Fruit fly (Drosophila melanogaster) whole organism, adult: Measurements from ENCODE around the gene CG44325.
A peak's percentile ranks its signal among the peaks of the same experiment; 100 is the strongest.

Experiments
- CG11617 ChIP-seq: fragments of 200-800 bp; sonication (Bioruptor generic); optimal IDR thresholded peaks from 2 replicates; lab custom pipeline; 2017; ENCODE audit warnings: mild to moderate bottlenecking, missing biosample characterization, missing genetic modification reagents, missing genetic modification characterization
- CG12768 ChIP-seq: fragments of 200-800 bp; sonication (Bioruptor generic); optimal IDR thresholded peaks from 2 replicates; lab custom pipeline; 2017; ENCODE audit warnings: missing biosample characterization, missing genetic modification characterization, mild to moderate bottlenecking, moderate library complexity, missing genetic modification reagents
- CG14711 ChIP-seq: fragments of 200-800 bp; sonication (Bioruptor generic); optimal IDR thresholded peaks from 2 replicates; lab custom pipeline; 2018; ENCODE audit warnings: missing biosample characterization, mild to moderate bottlenecking, missing genetic modification characterization, moderate library complexity
- CG1620 ChIP-seq: fragments of 200-800 bp; sonication (Bioruptor generic); optimal IDR thresholded peaks from 2 replicates; lab custom pipeline; 2016; ENCODE audit warnings: missing biosample characterization, missing genetic modification characterization
- CG33017 ChIP-seq: fragments of 200-800 bp; sonication (Bioruptor generic); optimal IDR thresholded peaks from 2 replicates; lab custom pipeline; 2018; ENCODE audit warnings: missing biosample characterization, mild to moderate bottlenecking, missing genetic modification characterization, moderate library complexity
- CG5204 ChIP-seq: fragments of 200-800 bp; sonication (Bioruptor generic); optimal IDR thresholded peaks from 2 replicates; lab custom pipeline; 2016; ENCODE audit warnings: missing biosample characterization, missing genetic modification characterization
- CG7045 ChIP-seq: fragments of 200-800 bp; sonication (Bioruptor generic); optimal IDR thresholded peaks from 2 replicates; lab custom pipeline; 2017; ENCODE audit warnings: missing biosample characterization, mild to moderate bottlenecking, missing genetic modification characterization
- CG7101 ChIP-seq: fragments of 200-800 bp; sonication (Bioruptor generic); optimal IDR thresholded peaks from 2 replicates; lab custom pipeline; 2018; ENCODE audit warnings: missing biosample characterization, mild to moderate bottlenecking, missing genetic modification characterization, moderate library complexity
- Clk ChIP-seq: fragments of 200-800 bp; sonication (Bioruptor generic); optimal IDR thresholded peaks from 2 replicates; lab custom pipeline; 2017; ENCODE audit warnings: missing biosample characterization, missing genetic modification characterization
- Crg-1 ChIP-seq: fragments of 200-800 bp; sonication (Bioruptor generic); optimal IDR thresholded peaks from 2 replicates; lab custom pipeline; 2016; ENCODE audit warnings: missing biosample characterization, missing genetic modification characterization
- Hr96 ChIP-seq: fragments of 200-800 bp; sonication (Bioruptor generic); optimal IDR thresholded peaks from 2 replicates; lab custom pipeline; 2016; ENCODE audit warnings: missing biosample characterization, missing genetic modification characterization
- Mnt ChIP-seq: fragments of 200-800 bp; sonication (Bioruptor generic); optimal IDR thresholded peaks from 2 replicates; lab custom pipeline; 2016; ENCODE audit warnings: missing biosample characterization, mild to moderate bottlenecking, missing genetic modification characterization
- bab1 ChIP-seq: fragments of 200-800 bp; sonication (Bioruptor generic); optimal IDR thresholded peaks from 3 replicates; lab custom pipeline; 2019; ENCODE audit warnings: missing biosample characterization, mild to moderate bottlenecking, missing genetic modification characterization, moderate library complexity
- cic ChIP-seq: fragments of 200-800 bp; sonication (Bioruptor generic); optimal IDR thresholded peaks from 2 replicates; lab custom pipeline; 2017; ENCODE audit warnings: missing biosample characterization, mild to moderate bottlenecking, missing genetic modification characterization, moderate library complexity
- cnc ChIP-seq, 2 experiments: fragments of >200 bp; optimal IDR thresholded peaks; 2 replicates each; lab custom pipeline; 2017
- kay ChIP-seq: fragments of 200-800 bp; sonication (Bioruptor generic); peaks from one replicate; lab custom pipeline; 2016; ENCODE audit warnings: missing biosample characterization, missing genetic modification characterization, borderline replicate concordance
- ovo ChIP-seq: fragments of 200-800 bp; sonication (Bioruptor generic); optimal IDR thresholded peaks from 2 replicates; lab custom pipeline; 2016; ENCODE audit warnings: missing biosample characterization, missing genetic modification characterization
- pad ChIP-seq: fragments of 200-800 bp; sonication (Bioruptor generic); optimal IDR thresholded peaks from 3 replicates; lab custom pipeline; 2017; ENCODE audit warnings: missing biosample characterization, missing genetic modification characterization, mild to moderate bottlenecking, moderate library complexity, missing genetic modification reagents
- tj ChIP-seq: fragments of 200-800 bp; sonication (Bioruptor generic); optimal IDR thresholded peaks from 3 replicates; lab custom pipeline; 2017; ENCODE audit warnings: missing biosample characterization, mild to moderate bottlenecking, missing genetic modification characterization, moderate library complexity
- toe ChIP-seq: fragments of 200-800 bp; sonication (Bioruptor generic); optimal IDR thresholded peaks from 2 replicates; lab custom pipeline; 2016; ENCODE audit warnings: missing biosample characterization, missing genetic modification characterization

CG44325 gene

dm6 chrX:9080962-9081361, 2.7 kb upstream of the CG44325 start, which contains the start of the genes CG7246 and HP1b:
TSS of gene CG7246 (minus strand) at chrX:9081057.
TSS of gene HP1b (plus strand) at chrX:9081063.
- no peak for TF ChIP-seq kay (GFP tag; lab: Kevin White, UChicago)
- peak; percentile 60 for TF ChIP-seq CG5204
- TF ChIP-seq CG1620 = peak; percentile 59
- peak; percentile 24 for TF ChIP-seq pad (GFP tag; lab: Kevin White, UChicago)
- TF ChIP-seq ovo (GFP tag; lab: Kevin White, UChicago) = no peak
- TF ChIP-seq Crg-1 (GFP tag; lab: Kevin White, UChicago) = no peak
- TF ChIP-seq tj = peak; percentile 43
- peak; percentile 90 for TF ChIP-seq bab1
- TF ChIP-seq CG12768 = peak; percentile 11
- TF ChIP-seq CG7045 (GFP tag; lab: Kevin White, UChicago) = peak; percentile 40
- peak; percentile 79 for TF ChIP-seq CG14711 (tag; lab: Kevin White, UChicago)
- peak; percentile 72 for TF ChIP-seq CG11617 (GFP tag; lab: Kevin White, UChicago)
- TF ChIP-seq cnc (optimal IDR thresholded peaks at IDR 0.05; lab: Kevin White, UChicago) = no peak
- peak; percentile 28 for TF ChIP-seq toe (GFP tag; lab: Kevin White, UChicago)
- peak; percentile 20 for TF ChIP-seq CG33017 (tag; lab: Kevin White, UChicago)
- no peak for TF ChIP-seq Clk (GFP tag; lab: Kevin White, UChicago)
- TF ChIP-seq CG7101 = peak; percentile 73
- TF ChIP-seq Hr96 (GFP tag; lab: Kevin White, UChicago) = no peak
- TF ChIP-seq cic (GFP tag; lab: Kevin White, UChicago) = no peak
- TF ChIP-seq Mnt (GFP tag; lab: Kevin White, UChicago) = peak; percentile 97

- TF ChIP-seq pad (GFP tag; lab: Kevin White, UChicago) = no peak
- TF ChIP-seq kay (GFP tag; lab: Kevin White, UChicago) = no peak
- no peak for TF ChIP-seq CG14711 (tag; lab: Kevin White, UChicago)
- TF ChIP-seq cnc (optimal IDR thresholded peaks at IDR 0.05; lab: Kevin White, UChicago) = no peak
- no peak for TF ChIP-seq CG7045 (GFP tag; lab: Kevin White, UChicago)
- TF ChIP-seq ovo (GFP tag; lab: Kevin White, UChicago) = no peak
- TF ChIP-seq CG5204 = no peak
Measured at dm6 chrX:9077558-9077957, 741 bp downstream of the CG44325 start.

- TF ChIP-seq kay (GFP tag; lab: Kevin White, UChicago) (peak; percentile 33), CG33017 (tag; lab: Kevin White, UChicago) (no peak), Mnt (GFP tag; lab: Kevin White, UChicago) (peak; percentile 25), CG1620 (peak; percentile 32), CG12768 (no peak), CG7101 (peak; percentile 1), toe (GFP tag; lab: Kevin White, UChicago) (peak; percentile 11)
Measured at dm6 chrX:9075641-9076324, 2.5 kb downstream of the CG44325 start.

dm6 chrX:9074040-9074439, 4.3 kb downstream of the CG44325 start:
- TF ChIP-seq tj (no peak), cic (GFP tag; lab: Kevin White, UChicago) (no peak), kay (GFP tag; lab: Kevin White, UChicago) (no peak), CG11617 (GFP tag; lab: Kevin White, UChicago) (no peak), bab1 (no peak), Crg-1 (GFP tag; lab: Kevin White, UChicago) (no peak), cnc (optimal IDR thresholded peaks at IDR 0.05; lab: Kevin White, UChicago) (no peak), ovo (GFP tag; lab: Kevin White, UChicago) (no peak), CG5204 (no peak)

- TF ChIP-seq Crg-1 (GFP tag; lab: Kevin White, UChicago) (no peak), CG7101 (no peak), kay (GFP tag; lab: Kevin White, UChicago) (no peak), CG14711 (tag; lab: Kevin White, UChicago) (no peak)
Measured at dm6 chrX:9071308-9071707, 7.0 kb downstream of the CG44325 start, which contains the start of gene CG10970. TSS of gene CG10970 (minus strand) at chrX:9071408.

- TF ChIP-seq CG5204 (no peak), pad (GFP tag; lab: Kevin White, UChicago) (no peak), Crg-1 (GFP tag; lab: Kevin White, UChicago) (no peak), kay (GFP tag; lab: Kevin White, UChicago) (no peak), CG7045 (GFP tag; lab: Kevin White, UChicago) (no peak), toe (GFP tag; lab: Kevin White, UChicago) (no peak), CG33017 (tag; lab: Kevin White, UChicago) (no peak), CG7101 (no peak)
Measured at dm6 chrX:9068822-9069221, 9.5 kb downstream of the CG44325 start.
